Worm (Caenorhabditis elegans) whole organism, L2 larva: ENCODE measurements around the gene K12B6.9.

Experiments used
- alr-1 ChIP-seq: fragments of 150-350 bp; optimal IDR thresholded peaks from 2 replicates; lab custom pipeline; 2014; ENCODE audit warnings: missing biosample characterization, missing genetic modification characterization
- ama-1 ChIP-seq: fragments of 150-350 bp; optimal IDR thresholded peaks from 2 replicates; lab custom pipeline; 2018; ENCODE audit warnings: inconsistent platforms
- blmp-1 ChIP-seq: sonication (generic microtip); optimal IDR thresholded peaks from 2 replicates; lab custom pipeline; 2017; ENCODE audit warnings: missing genetic modification characterization, mild to moderate bottlenecking, missing compliant biosample characterization, antibody characterized with exemption, moderate library complexity; ENCODE audit not compliant: insufficient read depth
- elt-1 ChIP-seq: fragments of 150-350 bp; optimal IDR thresholded peaks from 2 replicates; lab custom pipeline; 2014; ENCODE audit warnings: missing biosample characterization, missing genetic modification characterization
- fos-1 ChIP-seq: fragments of 150-350 bp; optimal IDR thresholded peaks from 2 replicates; lab custom pipeline; 2014; ENCODE audit warnings: missing biosample characterization, missing genetic modification characterization
- lin-13 ChIP-seq: fragments of 150-350 bp; optimal IDR thresholded peaks from 2 replicates; lab custom pipeline; 2014; ENCODE audit warnings: missing biosample characterization, missing genetic modification reagents, missing genetic modification characterization
- nhr-77 ChIP-seq: fragments of 150-350 bp; optimal IDR thresholded peaks from 2 replicates; lab custom pipeline; 2014; ENCODE audit warnings: missing biosample characterization, missing genetic modification characterization
- unc-39 ChIP-seq: fragments of 150-350 bp; optimal IDR thresholded peaks from 2 replicates; lab custom pipeline; 2014; ENCODE audit warnings: missing biosample characterization, missing genetic modification characterization
- ztf-1 ChIP-seq: fragments of 200-800 bp; sonication (Bioruptor generic); conservative IDR thresholded peaks from 2 replicates; pipeline ENCODE4 v1.3.6; 2022; ENCODE audit warnings: missing genetic modification characterization, missing compliant biosample characterization
- ztf-11 ChIP-seq: sonication (generic microtip); optimal IDR thresholded peaks from 2 replicates; lab custom pipeline; 2017; ENCODE audit warnings: missing biosample characterization, missing genetic modification characterization

- TF ChIP-seq blmp-1 (tag; lab: Kevin White, UChicago): no peak
- no peak for TF ChIP-seq ztf-11 (tag; lab: Kevin White, UChicago)
- TF ChIP-seq alr-1: no peak
- TF ChIP-seq unc-39 (tag; lab: Kevin White, UChicago): no peak
- no peak for TF ChIP-seq ztf-1
- TF ChIP-seq lin-13 (GFP tag; lab: Kevin White, UChicago): no peak
- TF ChIP-seq fos-1 (tag; lab: Kevin White, UChicago): no peak
- TF ChIP-seq elt-1 (tag; lab: Kevin White, UChicago): no peak
- TF ChIP-seq ama-1: no peak
- TF ChIP-seq nhr-77: no peak
Observed at ce11 chrV:6323602-6324001, 31.1 kb upstream of the K12B6.9 start.
